Worm (Caenorhabditis elegans) whole organism, L4 larva: ENCODE measurements around the gene pitr-4.

Experiments
- F10B5.3 ChIP-seq: sonication (generic microtip); optimal IDR thresholded peaks from 2 replicates; lab custom pipeline; 2016; ENCODE audit warnings: mild to moderate bottlenecking, missing genetic modification characterization, missing compliant biosample characterization
- F49E8.2 ChIP-seq: sonication (generic microtip); optimal IDR thresholded peaks from 2 replicates; lab custom pipeline; 2016; ENCODE audit warnings: missing compliant biosample characterization, mild to moderate bottlenecking, missing genetic modification characterization, borderline replicate concordance
- R02D3.7 ChIP-seq: fragments of 150-350 bp; sonication (generic microtip); optimal IDR thresholded peaks from 3 replicates; lab custom pipeline; 2014; ENCODE audit warnings: missing biosample characterization, missing genetic modification characterization
- T20F7.1 ChIP-seq: fragments of 200-800 bp; sonication (Bioruptor generic); optimal IDR thresholded peaks from 2 replicates; lab custom pipeline; 2018; ENCODE audit warnings: mild to moderate bottlenecking, missing genetic modification characterization, missing compliant biosample characterization
- Y105C5A.15 ChIP-seq: fragments of 200-800 bp; sonication (Bioruptor generic); IDR thresholded peaks from 2 replicates; pipeline ENCODE4 v1.3.6; 2022; ENCODE audit warnings: missing genetic modification characterization, missing compliant biosample characterization
- Y5F2A.4 ChIP-seq: fragments of 200-800 bp; sonication (Bioruptor generic); optimal IDR thresholded peaks from 2 replicates; lab custom pipeline; 2018; ENCODE audit warnings: mild to moderate bottlenecking, missing genetic modification characterization, missing compliant biosample characterization
- Y75B8A.6 ChIP-seq: fragments of 200-800 bp; sonication (Bioruptor generic); IDR thresholded peaks from 2 replicates; pipeline ENCODE4 v1.3.6; 2022; ENCODE audit warnings: missing genetic modification reagents, missing genetic modification characterization, missing compliant biosample characterization
- aly-2 ChIP-seq: sonication (generic microtip); optimal IDR thresholded peaks from 2 replicates; lab custom pipeline; 2018; ENCODE audit warnings: missing biosample characterization, missing genetic modification characterization
- arid-1 ChIP-seq: fragments of 200-800 bp; sonication (Bioruptor generic); conservative IDR thresholded peaks from 2 replicates; pipeline ENCODE4 v1.3.6; 2022; ENCODE audit warnings: missing genetic modification reagents, missing genetic modification characterization, missing compliant biosample characterization
- attf-4 ChIP-seq: sonication (generic microtip); optimal IDR thresholded peaks from 3 replicates; lab custom pipeline; 2017; ENCODE audit warnings: missing biosample characterization, missing genetic modification characterization
- ceh-20 ChIP-seq: fragments of 200-800 bp; sonication (Bioruptor generic); IDR thresholded peaks from 2 replicates; pipeline ENCODE4 v1.3.6; 2022; ENCODE audit warnings: missing genetic modification reagents, missing genetic modification characterization, missing compliant biosample characterization
- ceh-32 ChIP-seq: sonication (generic microtip); optimal IDR thresholded peaks from 2 replicates; lab custom pipeline; 2016; ENCODE audit warnings: mild to moderate bottlenecking, missing genetic modification characterization, missing compliant biosample characterization; ENCODE audit not compliant: poor library complexity
- ceh-44 ChIP-seq: fragments of 200-800 bp; sonication (Bioruptor generic); IDR thresholded peaks from 2 replicates; pipeline ENCODE4 v1.3.6; 2022; ENCODE audit warnings: missing genetic modification reagents, missing genetic modification characterization, missing compliant biosample characterization
- ceh-82 ChIP-seq: sonication (generic microtip); optimal IDR thresholded peaks from 2 replicates; lab custom pipeline; 2017; ENCODE audit warnings: missing biosample characterization, missing genetic modification characterization
- ces-1 ChIP-seq: fragments of 150-350 bp; sonication (generic microtip); optimal IDR thresholded peaks from 4 replicates; lab custom pipeline; 2014; ENCODE audit warnings: missing biosample characterization, missing genetic modification reagents, missing genetic modification characterization
- daf-16 ChIP-seq, 3 experiments: sonication (generic microtip); optimal IDR thresholded peaks; 2 replicates each; lab custom pipeline; 2016 to 2017; ENCODE audit warnings: missing genetic modification characterization in 3 of 3, missing genetic modification reagents in 3 of 3, mild to moderate bottlenecking in 2 of 3, missing compliant biosample characterization in 2 of 3, missing biosample characterization in 1 of 3, moderate library complexity in 1 of 3
- daf-8 ChIP-seq: fragments of 200-800 bp; sonication (Bioruptor generic); IDR thresholded peaks from 2 replicates; pipeline ENCODE4 v1.3.6; 2022; ENCODE audit warnings: missing genetic modification characterization, missing compliant biosample characterization
- dmd-6 ChIP-seq: fragments of 200-800 bp; sonication (Bioruptor generic); IDR thresholded peaks from 2 replicates; pipeline ENCODE4 v1.3.6; 2022; ENCODE audit warnings: missing genetic modification reagents, missing genetic modification characterization, missing compliant biosample characterization
- duxl-1 ChIP-seq: sonication (generic microtip); optimal IDR thresholded peaks from 2 replicates; lab custom pipeline; 2016; ENCODE audit warnings: mild to moderate bottlenecking, missing genetic modification characterization, moderate library complexity, missing compliant biosample characterization; ENCODE audit not compliant: poor library complexity
- dve-1 ChIP-seq: sonication (generic microtip); optimal IDR thresholded peaks from 2 replicates; lab custom pipeline; 2017; ENCODE audit warnings: antibody characterized with exemption, mild to moderate bottlenecking, missing genetic modification characterization, missing compliant biosample characterization; ENCODE audit not compliant: insufficient read depth
- egl-27 ChIP-seq: sonication (generic microtip); optimal IDR thresholded peaks from 3 replicates; lab custom pipeline; 2017; ENCODE audit warnings: missing biosample characterization, missing genetic modification reagents, missing genetic modification characterization
- egl-43 ChIP-seq: fragments of 200-800 bp; sonication (Bioruptor generic); IDR thresholded peaks from 2 replicates; pipeline ENCODE4 v1.3.6; 2022; ENCODE audit warnings: missing genetic modification reagents, missing genetic modification characterization, missing compliant biosample characterization
- fkh-10 ChIP-seq: fragments of 150-350 bp; optimal IDR thresholded peaks from 2 replicates; lab custom pipeline; 2014; ENCODE audit warnings: missing biosample characterization, missing genetic modification reagents, missing genetic modification characterization
- fos-1 ChIP-seq: fragments of 150-350 bp; optimal IDR thresholded peaks from 2 replicates; lab custom pipeline; 2014; ENCODE audit warnings: missing biosample characterization, missing genetic modification characterization
- hif-1 ChIP-seq, 2 experiments: sonication (generic microtip); optimal IDR thresholded peaks; 2 replicates each; lab custom pipeline; 2016 to 2017; ENCODE audit warnings: missing compliant biosample characterization in 2 of 2, missing genetic modification characterization in 2 of 2, missing genetic modification reagents in 2 of 2, missing genotype in 2 of 2, mild to moderate bottlenecking in 1 of 2
- lim-7 ChIP-seq: fragments of 200-800 bp; sonication (Bioruptor generic); IDR thresholded peaks from 2 replicates; pipeline ENCODE4 v1.3.6; 2022; ENCODE audit warnings: missing genetic modification characterization, missing compliant biosample characterization
- lin-1 ChIP-seq: fragments of 200-800 bp; sonication (Bioruptor generic); IDR thresholded peaks from 2 replicates; pipeline ENCODE4 v1.3.6; 2022; ENCODE audit warnings: missing genetic modification reagents, missing genetic modification characterization, missing compliant biosample characterization
- lin-29 ChIP-seq: fragments of 200-800 bp; sonication (Bioruptor generic); IDR thresholded peaks from 2 replicates; pipeline ENCODE4 v1.3.6; 2022; ENCODE audit warnings: missing genetic modification reagents, missing genetic modification characterization, missing compliant biosample characterization
- mdl-1 ChIP-seq, 2 experiments: fragments of 150-350 bp in 1 of 2; sonication (generic microtip) in 1 of 2; optimal IDR thresholded peaks; 2 replicates each; lab custom pipeline; 2014 to 2017; ENCODE audit warnings: missing biosample characterization in 2 of 2, missing genetic modification characterization in 2 of 2
- mep-1 ChIP-seq: fragments of 150-350 bp; sonication (generic microtip); optimal IDR thresholded peaks from 3 replicates; lab custom pipeline; 2014; ENCODE audit warnings: missing biosample characterization, missing genetic modification characterization
- mxl-2 ChIP-seq: fragments of 200-800 bp; sonication (Bioruptor generic); conservative IDR thresholded peaks from 2 replicates; pipeline ENCODE4 v1.3.6; 2022; ENCODE audit warnings: missing genetic modification reagents, missing genetic modification characterization, missing compliant biosample characterization
- mxl-3 ChIP-seq: fragments of 200-800 bp; sonication (Bioruptor generic); optimal IDR thresholded peaks from 2 replicates; lab custom pipeline; 2018; ENCODE audit warnings: mild to moderate bottlenecking, missing genetic modification characterization, missing compliant biosample characterization
- nhr-10 ChIP-seq: fragments of 150-350 bp; optimal IDR thresholded peaks from 2 replicates; lab custom pipeline; 2014; ENCODE audit warnings: missing biosample characterization, missing genetic modification characterization
- nhr-102 ChIP-seq: sonication (generic microtip); optimal IDR thresholded peaks from 2 replicates; lab custom pipeline; 2016; ENCODE audit warnings: mild to moderate bottlenecking, missing genetic modification characterization, moderate library complexity, missing compliant biosample characterization
- nhr-11 ChIP-seq: fragments of 150-350 bp; optimal IDR thresholded peaks from 2 replicates; lab custom pipeline; 2014; ENCODE audit warnings: missing biosample characterization, missing genetic modification characterization
- nhr-28 ChIP-seq: fragments of 150-350 bp; optimal IDR thresholded peaks from 2 replicates; lab custom pipeline; 2014; ENCODE audit warnings: missing biosample characterization, missing genetic modification characterization
- nhr-48 ChIP-seq: sonication (generic microtip); optimal IDR thresholded peaks from 2 replicates; lab custom pipeline; 2016; ENCODE audit warnings: mild to moderate bottlenecking, missing genetic modification characterization, missing compliant biosample characterization
- nhr-6 ChIP-seq: fragments of 150-350 bp; optimal IDR thresholded peaks from 2 replicates; lab custom pipeline; 2014; ENCODE audit warnings: missing biosample characterization, missing genetic modification characterization
- nhr-76 ChIP-seq: fragments of 150-350 bp; optimal IDR thresholded peaks from 2 replicates; lab custom pipeline; 2014; ENCODE audit warnings: missing biosample characterization, missing genetic modification characterization
- pha-4 ChIP-seq, 2 experiments: fragments of 150-350 bp in 1 of 2; fragments of 200-800 bp in 1 of 2; sonication (Bioruptor generic) in 1 of 2; IDR thresholded peaks in 1 of 2; optimal IDR thresholded peaks in 1 of 2; 2 replicates each; pipeline versions ENCODE4 v1.3.6 to Lab custom; 2014 to 2022; ENCODE audit warnings: missing genetic modification characterization in 2 of 2, missing genetic modification reagents in 2 of 2, missing biosample characterization in 1 of 2, missing compliant biosample characterization in 1 of 2
- php-3 ChIP-seq: fragments of 200-800 bp; sonication (Bioruptor generic); IDR thresholded peaks from 2 replicates; pipeline ENCODE4 v1.3.6; 2022; ENCODE audit warnings: missing genetic modification reagents, missing genetic modification characterization, missing compliant biosample characterization
- rbr-2 ChIP-seq: sonication (generic microtip); optimal IDR thresholded peaks from 2 replicates; lab custom pipeline; 2016; ENCODE audit warnings: missing genotype, missing genetic modification characterization, missing compliant biosample characterization
- snpc-1.2 ChIP-seq: fragments of 200-800 bp; sonication (Bioruptor generic); IDR thresholded peaks from 2 replicates; pipeline ENCODE4 v1.3.6; 2022; ENCODE audit warnings: missing genetic modification reagents, missing genetic modification characterization, missing compliant biosample characterization
- tra-1 ChIP-seq: fragments of 200-800 bp; sonication (Bioruptor generic); IDR thresholded peaks from 2 replicates; pipeline ENCODE4 v1.3.6; 2022; ENCODE audit warnings: missing genetic modification reagents, missing genetic modification characterization, missing compliant biosample characterization
- unc-130 ChIP-seq: sonication (generic microtip); optimal IDR thresholded peaks from 2 replicates; lab custom pipeline; 2016; ENCODE audit warnings: missing genetic modification reagents, missing genetic modification characterization, missing compliant biosample characterization
- unc-62 ChIP-seq, 3 experiments: fragments of 150-350 bp in 1 of 3; sonication (generic microtip); optimal IDR thresholded peaks in 2 of 3; peaks in 1 of 3; 1 replicate in 1 of 3; 2 replicates in 2 of 3; lab custom pipeline; 2014 to 2017; ENCODE audit warnings: missing biosample characterization in 3 of 3, missing genetic modification characterization in 3 of 3, missing genetic modification reagents in 3 of 3, missing genotype in 1 of 3
- vab-7 ChIP-seq: fragments of 200-800 bp; sonication (Bioruptor generic); IDR thresholded peaks from 2 replicates; pipeline ENCODE4 v1.3.6; 2022; ENCODE audit warnings: missing genetic modification reagents, missing genetic modification characterization, missing compliant biosample characterization
- zfp-3 ChIP-seq: fragments of 200-800 bp; sonication (Bioruptor generic); conservative IDR thresholded peaks from 2 replicates; pipeline ENCODE4 v1.3.6; 2022; ENCODE audit warnings: missing genetic modification reagents, missing genetic modification characterization, missing compliant biosample characterization
- zip-2 ChIP-seq: fragments of 150-350 bp; optimal IDR thresholded peaks from 2 replicates; lab custom pipeline; 2014; ENCODE audit warnings: missing biosample characterization, missing genetic modification characterization
- ztf-11 ChIP-seq: fragments of 150-350 bp; optimal IDR thresholded peaks from 2 replicates; lab custom pipeline; 2014; ENCODE audit warnings: missing biosample characterization, missing genetic modification characterization

pitr-4 gene

ce11 chrV:9704399-9704798 lies 43.0 kb upstream of the pitr-4 start (continued):
- no peak for TF ChIP-seq hif-1 (tag; optimal IDR thresholded peaks at IDR 0.05; lab: Kevin White, UChicago)
- no peak for TF ChIP-seq R02D3.7 (tag; lab: Kevin White, UChicago)
- peak; percentile 66 for TF ChIP-seq mep-1
- TF ChIP-seq Y5F2A.4 (GFP tag; lab: Kevin White, UChicago), result no peak
- TF ChIP-seq nhr-102, result no peak
- no peak for TF ChIP-seq lin-29 (GFP tag; lab: Robert Waterston, UW)
- TF ChIP-seq lin-1 (GFP tag; lab: Robert Waterston, UW), result no peak
- no peak for TF ChIP-seq ceh-44 (GFP tag; lab: Robert Waterston, UW)
- TF ChIP-seq fos-1 (tag; lab: Kevin White, UChicago), result no peak
- TF ChIP-seq php-3 (GFP tag; lab: Robert Waterston, UW), result no peak
- no peak for TF ChIP-seq unc-130 (GFP tag; lab: Kevin White, UChicago)
- no peak for TF ChIP-seq F49E8.2 (tag; lab: Kevin White, UChicago)
- no peak for TF ChIP-seq nhr-48 (tag; lab: Kevin White, UChicago)
- peak; percentile 27 for TF ChIP-seq rbr-2 (tag; lab: Kevin White, UChicago)
- no peak for TF ChIP-seq mxl-2 (GFP tag; lab: Robert Waterston, UW)
- no peak for TF ChIP-seq daf-16 (GFP tag; optimal IDR thresholded peaks at IDR 0.05; lab: Kevin White, UChicago)
- no peak for TF ChIP-seq daf-16 (tag; optimal IDR thresholded peaks at IDR 0.05; lab: Kevin White, UChicago)
- no peak for TF ChIP-seq pha-4 (GFP tag; IDR thresholded peaks at IDR 0.05; lab: Robert Waterston, UW)
- TF ChIP-seq pha-4 (tag; optimal IDR thresholded peaks at IDR 0.05; lab: Kevin White, UChicago), result no peak
- no peak for TF ChIP-seq snpc-1.2 (GFP tag; lab: Robert Waterston, UW)
- no peak for TF ChIP-seq zip-2
- peak; percentile 44 for TF ChIP-seq nhr-28
- peak; percentile 7 for TF ChIP-seq mxl-3
- TF ChIP-seq fkh-10 (GFP tag; lab: Kevin White, UChicago), result peak; percentile 8
- TF ChIP-seq dve-1 (tag; lab: Kevin White, UChicago), result peak; percentile 11
- TF ChIP-seq ces-1 (GFP tag; lab: Kevin White, UChicago), result no peak
- TF ChIP-seq daf-8 (GFP tag; lab: Robert Waterston, UW), result no peak
- TF ChIP-seq tra-1 (GFP tag; lab: Robert Waterston, UW), result no peak
- TF ChIP-seq zfp-3 (GFP tag; lab: Robert Waterston, UW), result no peak
- TF ChIP-seq attf-4 (tag; lab: Kevin White, UChicago), result no peak
- TF ChIP-seq Y75B8A.6 (GFP tag; lab: Robert Waterston, UW), result no peak
- peak; percentile 12 for TF ChIP-seq nhr-6 (tag; lab: Kevin White, UChicago)
- TF ChIP-seq aly-2 (tag; lab: Kevin White, UChicago), result no peak
- TF ChIP-seq duxl-1, result no peak
- TF ChIP-seq nhr-10 (tag; lab: Kevin White, UChicago), result no peak
- TF ChIP-seq F10B5.3, result no peak
- TF ChIP-seq unc-62 (GFP tag; optimal IDR thresholded peaks at IDR 0.05 in 1 of 2; lab: Kevin White, UChicago), result peak in 1 of 2 experiments; percentile 63
- TF ChIP-seq unc-62 (tag; optimal IDR thresholded peaks at IDR 0.05; lab: Kevin White, UChicago), result no peak
- no peak for TF ChIP-seq egl-43 (GFP tag; lab: Robert Waterston, UW)
- TF ChIP-seq nhr-76 (tag; lab: Kevin White, UChicago), result no peak
- no peak for TF ChIP-seq lim-7 (GFP tag; lab: Robert Waterston, UW)
- TF ChIP-seq Y105C5A.15 (GFP tag; lab: Robert Waterston, UW), result no peak
- no peak for TF ChIP-seq arid-1 (GFP tag; lab: Robert Waterston, UW)
- TF ChIP-seq dmd-6 (GFP tag; lab: Robert Waterston, UW), result no peak
- no peak for TF ChIP-seq ceh-20 (GFP tag; lab: Robert Waterston, UW)
- TF ChIP-seq vab-7 (GFP tag; lab: Robert Waterston, UW), result no peak
- TF ChIP-seq T20F7.1, result no peak
- TF ChIP-seq ceh-82 (tag; lab: Kevin White, UChicago), result no peak
- no peak for TF ChIP-seq ceh-32 (tag; lab: Kevin White, UChicago)
- no peak for TF ChIP-seq ztf-11 (tag; lab: Kevin White, UChicago)
- no peak for TF ChIP-seq nhr-11
- TF ChIP-seq egl-27 (tag; lab: Kevin White, UChicago), result no peak
- TF ChIP-seq mdl-1 (tag; optimal IDR thresholded peaks at IDR 0.05; lab: Kevin White, UChicago), result peak; percentile 42 to 53
